Worm (Caenorhabditis elegans): Measurements from ENCODE around the gene F14H12.2.

DNA sequence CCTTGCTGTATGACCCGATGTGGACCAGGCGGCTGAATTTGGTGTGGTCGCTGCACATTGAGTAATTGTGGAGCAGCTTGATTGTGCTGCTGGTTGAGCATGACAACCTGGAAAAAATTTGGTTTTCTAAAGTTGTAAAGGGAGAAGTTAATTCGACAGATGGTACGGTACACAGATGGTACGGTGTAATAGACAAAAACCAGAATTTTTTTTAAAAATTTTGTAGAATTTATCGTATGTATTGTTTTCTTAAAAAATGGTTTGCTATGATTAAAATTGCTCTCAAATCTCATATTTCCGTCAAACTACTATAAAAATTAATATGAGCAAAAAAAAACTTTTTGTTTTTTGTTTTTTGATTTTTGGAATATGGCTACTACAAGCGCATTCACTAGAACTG, 43.4 kb upstream of the F14H12.2 start, which contains the start of gene pqn-15:
- TF ChIP-seq nhr-85 (tag) = no peak
- TF ChIP-seq ama-1 (optimal IDR thresholded peaks at IDR 0.05) = no peak
- no peak for TF ChIP-seq mef-2 (tag; optimal IDR thresholded peaks at IDR 0.05)
- no peak for TF ChIP-seq lsy-2 (tag; optimal IDR thresholded peaks at IDR 0.05)
- no peak for TF ChIP-seq dpl-1 (GFP tag; optimal IDR thresholded peaks at IDR 0.05)
- TF ChIP-seq ceh-90 (tag; optimal IDR thresholded peaks at IDR 0.05) = no peak
- no peak for TF ChIP-seq xbp-1 (tag; optimal IDR thresholded peaks at IDR 0.05)
- TF ChIP-seq nhr-47 (tag; optimal IDR thresholded peaks at IDR 0.05) = no peak
- TF ChIP-seq ets-5 (GFP tag; IDR thresholded peaks at IDR 0.05) = no peak
- no peak for TF ChIP-seq pqm-1 (tag; optimal IDR thresholded peaks at IDR 0.05)
- TF ChIP-seq aha-1 (tag; optimal IDR thresholded peaks at IDR 0.05) = no peak
- no peak for TF ChIP-seq ztf-4 (tag; optimal IDR thresholded peaks at IDR 0.05)

Data from whole organism, L1 larva.